Worm (Caenorhabditis elegans) whole organism, L3 larva: ENCODE results near the gene sdz-38.

Experiments used
- R02D3.7 ChIP-seq: fragments of 150-350 bp; optimal IDR thresholded peaks from 2 replicates; lab custom pipeline; 2014; ENCODE audit warnings: missing biosample characterization, missing genetic modification characterization
- aly-2 ChIP-seq: fragments of 150-350 bp; optimal IDR thresholded peaks from 2 replicates; lab custom pipeline; 2014; ENCODE audit warnings: missing biosample characterization, missing genetic modification characterization
- ceh-82 ChIP-seq: fragments of 150-350 bp; optimal IDR thresholded peaks from 2 replicates; lab custom pipeline; 2014; ENCODE audit warnings: missing biosample characterization, missing genetic modification characterization
- elt-2 ChIP-seq: sonication (generic microtip); optimal IDR thresholded peaks from 2 replicates; lab custom pipeline; 2016; ENCODE audit warnings: missing genetic modification reagents, mild to moderate bottlenecking, missing genetic modification characterization, missing compliant biosample characterization
- elt-3 ChIP-seq, 3 experiments: fragments of 150-350 bp in 1 of 3; sonication (generic microtip) in 2 of 3; optimal IDR thresholded peaks; 2 replicates in 2 of 3; 4 replicates in 1 of 3; lab custom pipeline; 2014 to 2017; ENCODE audit warnings: missing biosample characterization in 3 of 3, missing genetic modification characterization in 3 of 3
- fkh-10 ChIP-seq: sonication (generic microtip); optimal IDR thresholded peaks from 2 replicates; lab custom pipeline; 2017; ENCODE audit warnings: missing biosample characterization, missing genetic modification reagents, missing genetic modification characterization
- hmg-11 ChIP-seq: sonication (generic microtip); optimal IDR thresholded peaks from 2 replicates; lab custom pipeline; 2016; ENCODE audit warnings: missing genetic modification characterization, missing compliant biosample characterization
- lin-15B ChIP-seq: fragments of 150-350 bp; optimal IDR thresholded peaks from 2 replicates; lab custom pipeline; 2014; ENCODE audit warnings: missing biosample characterization, missing genetic modification characterization
- nfya-1 ChIP-seq: sonication (generic microtip); optimal IDR thresholded peaks from 2 replicates; lab custom pipeline; 2017; ENCODE audit warnings: missing genetic modification characterization, mild to moderate bottlenecking, missing compliant biosample characterization, antibody characterized with exemption, moderate library complexity; ENCODE audit not compliant: insufficient read depth
- nhr-237 ChIP-seq: fragments of 150-350 bp; optimal IDR thresholded peaks from 2 replicates; lab custom pipeline; 2014; ENCODE audit warnings: missing biosample characterization, missing genetic modification characterization
- unc-62 ChIP-seq: fragments of 150-350 bp; sonication (generic microtip); optimal IDR thresholded peaks from 4 replicates; lab custom pipeline; 2014; ENCODE audit warnings: missing biosample characterization, missing genetic modification reagents, missing genetic modification characterization
- zag-1 ChIP-seq: fragments of 150-350 bp; optimal IDR thresholded peaks from 2 replicates; lab custom pipeline; 2014; ENCODE audit warnings: missing biosample characterization, missing genetic modification characterization
- ztf-11 ChIP-seq: fragments of 150-350 bp; optimal IDR thresholded peaks from 2 replicates; lab custom pipeline; 2014; ENCODE audit warnings: missing biosample characterization, missing genetic modification characterization

DNA sequence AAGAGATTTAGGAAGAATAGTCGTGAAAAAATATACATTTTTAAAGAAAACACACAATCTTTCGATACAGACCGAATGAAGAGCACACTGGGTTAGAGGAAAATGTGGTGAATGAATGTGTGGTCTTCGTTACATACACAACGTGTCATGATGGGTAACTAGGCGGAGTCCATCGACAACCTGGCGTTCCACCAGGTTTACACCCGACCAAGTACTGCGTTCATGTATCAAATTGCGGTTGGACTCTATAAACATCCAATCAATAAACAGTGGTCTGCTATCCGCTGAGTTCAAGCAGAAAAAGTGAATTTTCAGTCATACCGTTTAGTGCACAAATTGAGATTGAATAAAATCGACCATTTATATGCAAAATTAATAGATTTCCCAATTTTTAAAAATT lies at the start of gene sdz-38:
- TF ChIP-seq nfya-1 (tag; lab: Kevin White, UChicago) (no peak), elt-2 (tag; lab: Kevin White, UChicago) (no peak), aly-2 (no peak), R02D3.7 (tag; lab: Kevin White, UChicago) (no peak), elt-3 (tag; optimal IDR thresholded peaks at IDR 0.05; lab: Kevin White, UChicago) (no peak), ztf-11 (tag; lab: Kevin White, UChicago) (no peak), ceh-82 (no peak), unc-62 (GFP tag; lab: Kevin White, UChicago) (no peak), hmg-11 (tag; lab: Kevin White, UChicago) (no peak), fkh-10 (GFP tag; lab: Kevin White, UChicago) (no peak), lin-15B (no peak), nhr-237 (tag; lab: Kevin White, UChicago) (no peak), zag-1 (no peak)
